Fruit fly (Drosophila melanogaster) whole organism, embryonic: ENCODE results near the gene RhoGAP19D.

Experiments used
- Atf-2 ChIP-seq: fragments of 200-800 bp; sonication (Bioruptor generic); optimal IDR thresholded peaks from 2 replicates; lab custom pipeline; 2016; ENCODE audit warnings: missing biosample characterization, missing genetic modification characterization
- Atf3 ChIP-seq: fragments of 200-800 bp; sonication (Bioruptor generic); optimal IDR thresholded peaks from 3 replicates; lab custom pipeline; 2016; ENCODE audit warnings: missing biosample characterization, missing genetic modification characterization
- Blimp-1 ChIP-seq: fragments of 200-800 bp; sonication (Bioruptor generic); optimal IDR thresholded peaks from 3 replicates; lab custom pipeline; 2018; ENCODE audit warnings: missing biosample characterization, missing genetic modification characterization, mild to moderate bottlenecking, moderate library complexity, missing genetic modification reagents
- CG10565 ChIP-seq: fragments of 200-800 bp; sonication (Bioruptor generic); optimal IDR thresholded peaks from 3 replicates; lab custom pipeline; 2016; ENCODE audit warnings: missing biosample characterization, mild to moderate bottlenecking, missing genetic modification characterization
- CG12219 ChIP-seq: fragments of 200-800 bp; sonication (Bioruptor generic); optimal IDR thresholded peaks from 3 replicates; lab custom pipeline; 2018; ENCODE audit warnings: missing biosample characterization, mild to moderate bottlenecking, missing genetic modification characterization
- CG12391 ChIP-seq: fragments of 200-800 bp; sonication (Bioruptor generic); optimal IDR thresholded peaks from 3 replicates; lab custom pipeline; 2018; ENCODE audit warnings: missing biosample characterization, mild to moderate bottlenecking, missing genetic modification characterization, moderate library complexity
- CG12942 ChIP-seq: fragments of 200-800 bp; sonication (Bioruptor generic); optimal IDR thresholded peaks from 3 replicates; lab custom pipeline; 2016; ENCODE audit warnings: missing biosample characterization, missing genetic modification characterization
- CG14050 ChIP-seq: fragments of 200-800 bp; sonication (Bioruptor generic); IDR thresholded peaks from 3 replicates; pipeline ENCODE4 v1.3.6; 2022; ENCODE audit warnings: missing biosample characterization, missing genetic modification characterization
- CG1602 ChIP-seq: fragments of 200-800 bp; sonication (Bioruptor generic); optimal IDR thresholded peaks from 3 replicates; lab custom pipeline; 2016; ENCODE audit warnings: missing biosample characterization, missing genetic modification characterization
- CG17802 ChIP-seq: fragments of 200-800 bp; sonication (Bioruptor generic); optimal IDR thresholded peaks from 2 replicates; lab custom pipeline; 2018; ENCODE audit warnings: missing biosample characterization, mild to moderate bottlenecking, missing genetic modification characterization, moderate library complexity
- CG17829 ChIP-seq: fragments of 200-800 bp; optimal IDR thresholded peaks from 2 replicates; lab custom pipeline; 2019; ENCODE audit warnings: missing biosample characterization, mild to moderate bottlenecking, missing genetic modification characterization, moderate library complexity
- CG18262 ChIP-seq: fragments of 200-800 bp; optimal IDR thresholded peaks from 3 replicates; lab custom pipeline; 2019; ENCODE audit warnings: missing biosample characterization, mild to moderate bottlenecking, missing genetic modification characterization, moderate library complexity
- CG18599 ChIP-seq: fragments of 200-800 bp; sonication (Bioruptor generic); optimal IDR thresholded peaks from 3 replicates; lab custom pipeline; 2017; ENCODE audit warnings: missing biosample characterization, missing genetic modification characterization, mild to moderate bottlenecking, moderate library complexity, missing genetic modification reagents
- CG3838 ChIP-seq: fragments of 200-800 bp; sonication (Bioruptor generic); optimal IDR thresholded peaks from 3 replicates; lab custom pipeline; 2016; ENCODE audit warnings: missing biosample characterization, missing genetic modification characterization
- CG4854 ChIP-seq: fragments of 200-800 bp; sonication (Bioruptor generic); optimal IDR thresholded peaks from 2 replicates; lab custom pipeline; 2016; ENCODE audit warnings: missing biosample characterization, missing genetic modification characterization, inconsistent platforms
- CG7556 ChIP-seq: fragments of 200-800 bp; sonication (Bioruptor generic); optimal IDR thresholded peaks from 2 replicates; lab custom pipeline; 2017; ENCODE audit warnings: missing biosample characterization, mild to moderate bottlenecking, missing genetic modification characterization
- CG8281 ChIP-seq: fragments of 200-800 bp; sonication (Bioruptor generic); optimal IDR thresholded peaks from 2 replicates; lab custom pipeline; 2018; ENCODE audit warnings: missing biosample characterization, mild to moderate bottlenecking, missing genetic modification characterization, moderate library complexity
- CG8944 ChIP-seq: fragments of 200-800 bp; sonication (Bioruptor generic); optimal IDR thresholded peaks from 3 replicates; lab custom pipeline; 2016; ENCODE audit warnings: missing biosample characterization, missing genetic modification characterization
- D19A ChIP-seq: fragments of 200-800 bp; optimal IDR thresholded peaks from 3 replicates; lab custom pipeline; 2019; ENCODE audit warnings: missing biosample characterization, mild to moderate bottlenecking, missing genetic modification characterization, moderate library complexity
- Fer2 ChIP-seq: fragments of 200-800 bp; sonication (Bioruptor generic); optimal IDR thresholded peaks from 2 replicates; lab custom pipeline; 2018; ENCODE audit warnings: missing biosample characterization, mild to moderate bottlenecking, missing genetic modification characterization, moderate library complexity
- HLH3B ChIP-seq: fragments of 200-800 bp; sonication (Bioruptor generic); IDR thresholded peaks from 2 replicates; pipeline ENCODE4 v1.3.6; 2022; ENCODE audit warnings: missing biosample characterization, missing genetic modification characterization
- HmgZ ChIP-seq: fragments of 200-800 bp; sonication (Bioruptor generic); optimal IDR thresholded peaks from 2 replicates; lab custom pipeline; 2018; ENCODE audit warnings: missing biosample characterization, mild to moderate bottlenecking, missing genetic modification characterization
- Lhr ChIP-seq: fragments of 200-800 bp; sonication (Bioruptor generic); optimal IDR thresholded peaks from 3 replicates; lab custom pipeline; 2017; ENCODE audit warnings: mild to moderate bottlenecking, missing biosample characterization, missing genetic modification reagents, missing genetic modification characterization
- Meics ChIP-seq: fragments of 200-800 bp; sonication (Bioruptor generic); optimal IDR thresholded peaks from 2 replicates; lab custom pipeline; 2017; ENCODE audit warnings: missing biosample characterization, mild to moderate bottlenecking, missing genetic modification characterization
- Nf-YA ChIP-seq: fragments of 200-800 bp; sonication (Bioruptor generic); IDR thresholded peaks from 2 replicates; pipeline ENCODE4 v1.3.6; 2022; ENCODE audit warnings: missing biosample characterization, missing genetic modification characterization
- Nf-YC ChIP-seq: fragments of 200-800 bp; optimal IDR thresholded peaks from 3 replicates; lab custom pipeline; 2019; ENCODE audit warnings: missing biosample characterization, mild to moderate bottlenecking, missing genetic modification characterization, moderate library complexity
- Spps ChIP-seq: fragments of 200-800 bp; sonication (Bioruptor generic); optimal IDR thresholded peaks from 2 replicates; lab custom pipeline; 2018; ENCODE audit warnings: missing biosample characterization, mild to moderate bottlenecking, missing genetic modification characterization
- Sry-β ChIP-seq: fragments of 200-800 bp; sonication (Bioruptor generic); optimal IDR thresholded peaks from 2 replicates; lab custom pipeline; 2018; ENCODE audit warnings: missing biosample characterization, mild to moderate bottlenecking, missing genetic modification characterization, moderate library complexity
- Xbp1 ChIP-seq: fragments of 200-800 bp; sonication (Bioruptor generic); optimal IDR thresholded peaks from 3 replicates; lab custom pipeline; 2016; ENCODE audit warnings: missing biosample characterization, mild to moderate bottlenecking, missing genetic modification characterization
- aop ChIP-seq: fragments of 200-800 bp; sonication (Bioruptor generic); IDR thresholded peaks from 2 replicates; pipeline ENCODE4 v1.3.6; 2022; ENCODE audit warnings: missing biosample characterization, missing genetic modification characterization
- bbx ChIP-seq: fragments of 200-800 bp; sonication (Bioruptor generic); IDR thresholded peaks from 2 replicates; pipeline ENCODE4 v1.3.6; 2022; ENCODE audit warnings: missing biosample characterization, missing genetic modification characterization; ENCODE audit not compliant: partially characterized antibody
- chm ChIP-seq: fragments of 200-800 bp; sonication (Bioruptor generic); IDR thresholded peaks from 2 replicates; pipeline ENCODE4 v1.3.6; 2022; ENCODE audit warnings: missing biosample characterization, missing genetic modification characterization
- dmrt11E ChIP-seq: fragments of 200-800 bp; sonication (Bioruptor generic); optimal IDR thresholded peaks from 3 replicates; lab custom pipeline; 2018; ENCODE audit warnings: missing biosample characterization, mild to moderate bottlenecking, missing genetic modification characterization, moderate library complexity
- dysf ChIP-seq: fragments of 200-800 bp; sonication (Bioruptor generic); IDR thresholded peaks from 3 replicates; pipeline ENCODE4 v1.3.6; 2022; ENCODE audit warnings: missing biosample characterization, missing genetic modification characterization
- esg ChIP-seq: fragments of 200-800 bp; sonication (Bioruptor generic); conservative IDR thresholded peaks from 2 replicates; pipeline ENCODE4 v1.3.6; 2022; ENCODE audit warnings: missing biosample characterization, missing genetic modification characterization
- eyg ChIP-seq: fragments of 200-800 bp; sonication (Bioruptor generic); optimal IDR thresholded peaks from 3 replicates; lab custom pipeline; 2016; ENCODE audit warnings: missing biosample characterization, missing genetic modification characterization
- jigr1 ChIP-seq: fragments of 200-800 bp; sonication (Bioruptor generic); IDR thresholded peaks from 3 replicates; pipeline ENCODE4 v1.3.6; 2022; ENCODE audit warnings: missing biosample characterization, missing genetic modification characterization
- kni ChIP-seq: fragments of 200-800 bp; sonication (Bioruptor generic); optimal IDR thresholded peaks from 3 replicates; lab custom pipeline; 2017; ENCODE audit warnings: mild to moderate bottlenecking, missing biosample characterization, missing genetic modification reagents, missing genetic modification characterization
- pb ChIP-seq: fragments of 200-800 bp; sonication (Bioruptor generic); optimal IDR thresholded peaks from 3 replicates; lab custom pipeline; 2016; ENCODE audit warnings: missing biosample characterization, missing genetic modification characterization
- pfk ChIP-seq: fragments of 200-800 bp; sonication (Bioruptor generic); optimal IDR thresholded peaks from 2 replicates; lab custom pipeline; 2018; ENCODE audit warnings: missing biosample characterization, mild to moderate bottlenecking, missing genetic modification characterization, moderate library complexity
- pita ChIP-seq: fragments of 200-800 bp; sonication (Bioruptor generic); optimal IDR thresholded peaks from 2 replicates; lab custom pipeline; 2017; ENCODE audit warnings: missing biosample characterization, mild to moderate bottlenecking, missing genetic modification characterization
- row ChIP-seq: fragments of 200-800 bp; sonication (Bioruptor generic); IDR thresholded peaks from 3 replicates; pipeline ENCODE4 v1.3.6; 2022; ENCODE audit warnings: missing biosample characterization, missing genetic modification characterization
- run ChIP-seq: fragments of 200-800 bp; sonication (Bioruptor generic); optimal IDR thresholded peaks from 3 replicates; lab custom pipeline; 2018; ENCODE audit warnings: missing biosample characterization, mild to moderate bottlenecking, missing genetic modification characterization
- tna ChIP-seq: fragments of 200-800 bp; sonication (Bioruptor generic); IDR thresholded peaks from 2 replicates; pipeline ENCODE4 v1.3.6; 2022; ENCODE audit warnings: missing biosample characterization, missing genetic modification characterization; ENCODE audit not compliant: partially characterized antibody
- trh ChIP-seq: fragments of 200-800 bp; sonication (Bioruptor generic); optimal IDR thresholded peaks from 2 replicates; lab custom pipeline; 2016; ENCODE audit warnings: missing biosample characterization, missing genetic modification characterization
- twi ChIP-seq: fragments of 200-800 bp; optimal IDR thresholded peaks from 2 replicates; lab custom pipeline; 2019; ENCODE audit warnings: missing biosample characterization, mild to moderate bottlenecking, missing genetic modification characterization, moderate library complexity
- vfl ChIP-seq: fragments of 200-800 bp; sonication (Bioruptor generic); optimal IDR thresholded peaks from 2 replicates; lab custom pipeline; 2016; ENCODE audit warnings: missing biosample characterization, missing genetic modification characterization
- vvl ChIP-seq: fragments of 200-800 bp; sonication (Bioruptor generic); IDR thresholded peaks from 2 replicates; pipeline ENCODE4 v1.3.6; 2022; ENCODE audit warnings: missing biosample characterization, missing genetic modification characterization
- wor ChIP-seq: fragments of 200-800 bp; sonication (Bioruptor generic); IDR thresholded peaks from 2 replicates; pipeline ENCODE4 v1.3.6; 2022; ENCODE audit warnings: missing biosample characterization, missing genetic modification characterization

Gene RhoGAP19D

DNA sequence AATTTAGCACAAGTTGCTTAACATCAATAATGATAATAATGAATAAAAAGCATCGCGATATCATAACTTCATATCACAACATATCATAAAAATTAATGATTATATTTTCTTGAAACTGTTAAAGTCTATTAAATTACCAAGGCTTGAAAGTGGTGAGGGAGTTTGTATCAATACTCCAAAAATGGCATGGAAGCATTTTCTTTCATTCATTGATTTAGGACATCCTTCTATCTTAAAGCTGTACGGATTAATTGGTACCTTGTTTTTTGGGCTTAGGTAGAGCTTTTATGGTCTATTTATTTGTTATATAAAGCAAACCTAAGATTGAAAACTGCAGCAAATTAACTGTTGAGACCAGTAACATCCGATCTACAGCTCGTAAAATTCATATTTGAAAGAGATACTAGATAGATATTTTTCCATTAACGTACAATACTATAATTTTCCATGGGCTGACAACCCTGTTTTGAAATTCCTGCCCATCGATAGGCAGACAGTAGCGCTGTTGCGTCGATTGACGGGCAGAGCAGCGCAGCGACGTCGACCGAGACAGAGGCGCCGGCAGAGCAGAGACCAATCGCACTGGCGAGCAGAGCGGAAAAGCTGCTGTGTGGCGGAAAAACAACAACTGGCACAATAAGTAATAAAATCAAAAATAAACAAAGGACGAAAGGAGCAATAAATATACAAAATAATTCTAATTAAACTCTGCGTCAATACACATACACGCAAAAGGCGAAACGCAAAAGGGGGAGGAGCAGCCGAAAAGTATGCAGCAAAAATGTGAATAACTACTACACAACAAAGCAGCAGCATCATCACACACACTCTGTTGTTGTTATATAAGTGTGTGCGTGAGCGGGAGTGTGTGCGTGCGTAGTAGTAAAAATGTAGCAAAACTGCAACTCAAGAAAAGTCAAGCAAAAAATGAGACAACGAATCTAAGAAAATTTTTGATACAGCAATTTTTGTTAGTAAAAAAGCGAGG lies 76.9 kb downstream of the RhoGAP19D start, which contains the start of gene CG1695 (continued):
- 0 out of 3 replicates have a peak, but pooled peaks have one; percentile 28 for TF ChIP-seq dysf (GFP tag; lab: Robert Waterston, UW)
- no peak for TF ChIP-seq CG8944 (GFP tag; lab: Kevin White, UChicago)
- TF ChIP-seq CG1602 = peak; percentile 3
- no peak for TF ChIP-seq dmrt11E (tag; lab: Kevin White, UChicago)
- TF ChIP-seq Fer2 (tag; lab: Kevin White, UChicago) = no peak
- no peak for TF ChIP-seq Sry-β (GFP tag; lab: Kevin White, UChicago)
- no peak for TF ChIP-seq CG12391 (tag; lab: Kevin White, UChicago)
- TF ChIP-seq jigr1 (GFP tag; lab: Robert Waterston, UW) = no peak
- no peak for TF ChIP-seq chm (GFP tag; lab: Robert Waterston, UW)
- no peak for TF ChIP-seq CG12942 (GFP tag; lab: Kevin White, UChicago)
- no peak for TF ChIP-seq wor (GFP tag; lab: Robert Waterston, UW)
- no peak for TF ChIP-seq CG10565 (GFP tag; lab: Kevin White, UChicago)
- no peak for TF ChIP-seq run (tag; lab: Kevin White, UChicago)
- no peak for TF ChIP-seq CG3838 (GFP tag; lab: Kevin White, UChicago)
- TF ChIP-seq CG17802 = no peak
- no peak for TF ChIP-seq Nf-YA (GFP tag; lab: Robert Waterston, UW)
- no peak for TF ChIP-seq vfl (GFP tag; lab: Kevin White, UChicago)
- TF ChIP-seq bbx (GFP tag; lab: Robert Waterston, UW) = no peak; the same call in 1 of the 2 replicates
- no peak for TF ChIP-seq CG8281 (tag; lab: Kevin White, UChicago)
- TF ChIP-seq CG17829 (tag; lab: Kevin White, UChicago) = no peak
- no peak for TF ChIP-seq D19A
- no peak for TF ChIP-seq pita (GFP tag; lab: Kevin White, UChicago)
- TF ChIP-seq kni (GFP tag; lab: Kevin White, UChicago) = no peak
- TF ChIP-seq Atf3 (GFP tag; lab: Kevin White, UChicago) = no peak
- peak; percentile 29 for TF ChIP-seq CG18599
- no peak for TF ChIP-seq pb (GFP tag; lab: Kevin White, UChicago)
- no peak for TF ChIP-seq twi (tag; lab: Kevin White, UChicago)
- peak; percentile 35 for TF ChIP-seq Meics (GFP tag; lab: Kevin White, UChicago)
- TF ChIP-seq HmgZ = no peak
- peak; percentile 18 for TF ChIP-seq Xbp1 (GFP tag; lab: Kevin White, UChicago)
- peak; percentile 60 for TF ChIP-seq row
- TF ChIP-seq Spps (tag; lab: Kevin White, UChicago) = no peak
- no peak for TF ChIP-seq eyg (GFP tag; lab: Kevin White, UChicago)
- TF ChIP-seq aop (GFP tag; lab: Robert Waterston, UW) = no peak
- 0 out of 2 replicates have a peak, but pooled peaks have one; percentile 23 for TF ChIP-seq HLH3B
- TF ChIP-seq Atf-2 = no peak
- TF ChIP-seq trh (GFP tag; lab: Kevin White, UChicago) = no peak
- no peak for TF ChIP-seq CG4854
- no peak for TF ChIP-seq Blimp-1 (GFP tag; lab: Kevin White, UChicago)
- TF ChIP-seq esg (GFP tag; lab: Robert Waterston, UW) = no peak
- no peak for TF ChIP-seq CG12219 (GFP tag; lab: Kevin White, UChicago)
- TF ChIP-seq pfk = no peak
- peak; percentile 6 for TF ChIP-seq Nf-YC (tag; lab: Kevin White, UChicago)
- TF ChIP-seq CG14050 = no peak
- TF ChIP-seq vvl (GFP tag; lab: Robert Waterston, UW) = no peak; the same call in 1 of the 2 replicates
- no peak for TF ChIP-seq tna (GFP tag; lab: Robert Waterston, UW)
- peak; percentile 51 for TF ChIP-seq CG7556 (GFP tag; lab: Kevin White, UChicago)
- no peak for TF ChIP-seq Lhr (GFP tag; lab: Kevin White, UChicago)
- peak; percentile 17 for TF ChIP-seq CG18262 (tag; lab: Kevin White, UChicago)
